2 worm cellular contexts compared by ENCODE assay signal in the genomic region with DNA sequence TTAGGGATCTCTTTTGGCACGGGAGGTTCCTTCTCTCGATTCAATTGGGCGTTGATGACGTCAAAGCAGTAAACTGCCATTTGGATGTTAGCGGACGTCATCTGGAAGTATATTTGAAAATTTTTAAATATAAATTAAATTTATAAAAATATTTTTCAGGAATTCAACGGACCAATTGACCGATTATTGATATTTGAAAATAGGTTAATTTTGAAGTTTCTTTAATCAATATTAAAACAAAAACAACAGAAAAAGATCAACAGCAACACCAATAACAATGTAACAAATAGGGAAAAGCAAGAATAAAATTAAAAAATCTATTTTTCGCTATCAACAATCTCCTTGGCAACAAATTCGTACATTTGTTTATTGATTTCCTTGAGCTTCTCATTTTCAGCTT.
TF ChIP-seq lines count a peak whose summit lies in the region.

TSS of gene R166.3 (minus strand) at position 101 of the 400 bp plus-strand sequence.

TF ChIP-seq in whole organism, L4 larva, 104 proteins besides CTCF, POLR2A, EP300 and RAD21:
- TF ChIP-seq ceh-44 (GFP tag; IDR thresholded peaks at IDR 0.05; lab: Robert Waterston, UW) (no peak), lin-38 (GFP tag; IDR thresholded peaks at IDR 0.05; lab: Robert Waterston, UW) (peak; percentile 31; the same call in 1 of the 2 replicates)
TF ChIP-seq in whole organism, L4 larva: peak in this region for 1.

TF ChIP-seq in whole organism, young adult, 124 proteins besides CTCF, POLR2A, EP300 and RAD21:
- TF ChIP-seq Y79H2A.3 (GFP tag; conservative IDR thresholded peaks at IDR 0.05; lab: Robert Waterston, UW) (no peak), hrde-1 (tag; optimal IDR thresholded peaks at IDR 0.05; lab: Kevin White, UChicago; ENCODE audit: borderline replicate concordance) (peak; percentile 5)
